Worm (Caenorhabditis elegans): ENCODE results near the gene alh-1.

Gene alh-1

ce11 chrIII:5047175-5047574 is 30.4 kb upstream of the alh-1 start, which contains the start of gene txbp-3:
Gene txbp-3, minus strand, starts transcription at chrIII:5047459.
- TF ChIP-seq ces-1 (GFP tag; optimal IDR thresholded peaks at IDR 0.05) (peak; percentile 12), daf-16 (GFP tag; optimal IDR thresholded peaks at IDR 0.05) (no peak), daf-16 (tag; optimal IDR thresholded peaks at IDR 0.05) (peak; percentile 24), Y75B8A.6 (GFP tag; IDR thresholded peaks at IDR 0.05) (no peak), spr-1 (tag; optimal IDR thresholded peaks at IDR 0.05) (no peak), cey-2 (tag; optimal IDR thresholded peaks at IDR 0.05; ENCODE audit: borderline replicate concordance, insufficient read depth) (no peak), nhr-6 (tag; optimal IDR thresholded peaks at IDR 0.05) (peak; percentile 50), ceh-28 (tag; optimal IDR thresholded peaks at IDR 0.05) (no peak), nhr-77 (tag; optimal IDR thresholded peaks at IDR 0.05) (peak; percentile 42), mep-1 (tag; optimal IDR thresholded peaks at IDR 0.05) (peak; percentile 71), Y105C5A.15 (GFP tag; IDR thresholded peaks at IDR 0.05) (no peak), lim-7 (GFP tag; IDR thresholded peaks at IDR 0.05) (no peak), T26A8.4 (GFP tag; IDR thresholded peaks at IDR 0.05) (no peak), unc-62 (GFP tag; optimal IDR thresholded peaks at IDR 0.05 in 1 of 2) (peak in 1 of 2 experiments; percentile 20), unc-62 (tag; optimal IDR thresholded peaks at IDR 0.05) (no peak), aly-2 (tag; optimal IDR thresholded peaks at IDR 0.05) (no peak), T20F7.1 (GFP tag; optimal IDR thresholded peaks at IDR 0.05) (peak; percentile 25), dpl-1 (GFP tag; optimal IDR thresholded peaks at IDR 0.05) (peak; percentile 54), pqm-1 (tag; optimal IDR thresholded peaks at IDR 0.05) (peak; percentile 85), zip-11 (GFP tag; IDR thresholded peaks at IDR 0.05) (no peak), lsy-2 (tag; optimal IDR thresholded peaks at IDR 0.05) (peak in 1 of 2 experiments; percentile 59), mxl-3 (GFP tag; optimal IDR thresholded peaks at IDR 0.05) (peak; percentile 80), nhr-42 (GFP tag; IDR thresholded peaks at IDR 0.05) (no peak), Y48G9A.11 (GFP tag; IDR thresholded peaks at IDR 0.05) (no peak), dmd-6 (GFP tag; IDR thresholded peaks at IDR 0.05) (peak; percentile 57; the same call in 1 of the 2 replicates), aha-1 (tag) (no peak), hlh-11 (tag; optimal IDR thresholded peaks at IDR 0.05) (no peak), mes-2 (tag; optimal IDR thresholded peaks at IDR 0.05; ENCODE audit: poor library complexity, severe bottlenecking) (peak; percentile 83), hif-1 (tag; optimal IDR thresholded peaks at IDR 0.05) (peak in 1 of 2 experiments; percentile 33), F26F4.8 (GFP tag; conservative IDR thresholded peaks at IDR 0.05) (no peak), rbr-2 (tag; optimal IDR thresholded peaks at IDR 0.05) (peak; percentile 1), mdl-1 (tag; optimal IDR thresholded peaks at IDR 0.05) (peak in 1 of 2 experiments; percentile 5), nhr-28 (tag; optimal IDR thresholded peaks at IDR 0.05) (peak; percentile 77), R02D3.7 (tag; optimal IDR thresholded peaks at IDR 0.05) (no peak), F49E8.2 (tag; optimal IDR thresholded peaks at IDR 0.05; ENCODE audit: borderline replicate concordance) (no peak), pha-4 (GFP tag; IDR thresholded peaks at IDR 0.05) (no peak), pha-4 (tag; optimal IDR thresholded peaks at IDR 0.05) (peak; percentile 76), hlh-30 (tag; optimal IDR thresholded peaks at IDR 0.05; ENCODE audit: insufficient read depth) (peak; percentile 58), fkh-10 (GFP tag; optimal IDR thresholded peaks at IDR 0.05) (peak; percentile 37), dve-1 (tag; optimal IDR thresholded peaks at IDR 0.05; ENCODE audit: insufficient read depth) (peak; percentile 79)

ce11 chrIII:5047740-5048139 is 29.8 kb upstream of the alh-1 start, which contains the start of gene C45G9.5:
Gene C45G9.5, plus strand, starts transcription at chrIII:5048117.
- TF ChIP-seq arid-1 (GFP tag; conservative IDR thresholded peaks at IDR 0.05): no peak
- TF ChIP-seq spr-3 (GFP tag; optimal IDR thresholded peaks at IDR 0.05): no peak
- TF ChIP-seq daf-19 (GFP tag; conservative IDR thresholded peaks at IDR 0.05): no peak
- TF ChIP-seq Y75B8A.6 (GFP tag; IDR thresholded peaks at IDR 0.05): no peak
- no peak for TF ChIP-seq lin-1 (GFP tag; IDR thresholded peaks at IDR 0.05)
- TF ChIP-seq egl-27 (tag; optimal IDR thresholded peaks at IDR 0.05): no peak
- TF ChIP-seq F49E8.2 (tag; optimal IDR thresholded peaks at IDR 0.05; ENCODE audit: borderline replicate concordance): no peak
- no peak for TF ChIP-seq F26F4.8 (GFP tag; conservative IDR thresholded peaks at IDR 0.05)
- no peak for TF ChIP-seq dmd-9 (GFP tag; IDR thresholded peaks at IDR 0.05)
- no peak for TF ChIP-seq saeg-2 (GFP tag; IDR thresholded peaks at IDR 0.05)
- TF ChIP-seq daf-16 (GFP tag; optimal IDR thresholded peaks at IDR 0.05): no peak
- TF ChIP-seq daf-16 (tag; optimal IDR thresholded peaks at IDR 0.05): no peak
- TF ChIP-seq zip-11 (GFP tag; IDR thresholded peaks at IDR 0.05): no peak
- TF ChIP-seq T20F7.1 (GFP tag; optimal IDR thresholded peaks at IDR 0.05): no peak
- no peak for TF ChIP-seq pqm-1 (tag; optimal IDR thresholded peaks at IDR 0.05)
